Fruit fly (Drosophila melanogaster) whole organism, adult: Measurements from ENCODE around the gene CG10340.
A peak's percentile ranks its signal among the peaks of the same experiment; 100 is the strongest.

ENCODE experiments used
- CG11617 ChIP-seq: fragments of 200-800 bp; sonication (Bioruptor generic); optimal IDR thresholded peaks from 2 replicates; lab custom pipeline; 2017; ENCODE audit warnings: mild to moderate bottlenecking, missing biosample characterization, missing genetic modification reagents, missing genetic modification characterization
- CG12768 ChIP-seq: fragments of 200-800 bp; sonication (Bioruptor generic); optimal IDR thresholded peaks from 2 replicates; lab custom pipeline; 2017; ENCODE audit warnings: missing biosample characterization, missing genetic modification characterization, mild to moderate bottlenecking, moderate library complexity, missing genetic modification reagents
- CG14711 ChIP-seq: fragments of 200-800 bp; sonication (Bioruptor generic); optimal IDR thresholded peaks from 2 replicates; lab custom pipeline; 2018; ENCODE audit warnings: missing biosample characterization, mild to moderate bottlenecking, missing genetic modification characterization, moderate library complexity
- CG1620 ChIP-seq: fragments of 200-800 bp; sonication (Bioruptor generic); optimal IDR thresholded peaks from 2 replicates; lab custom pipeline; 2016; ENCODE audit warnings: missing biosample characterization, missing genetic modification characterization
- CG33017 ChIP-seq: fragments of 200-800 bp; sonication (Bioruptor generic); optimal IDR thresholded peaks from 2 replicates; lab custom pipeline; 2018; ENCODE audit warnings: missing biosample characterization, mild to moderate bottlenecking, missing genetic modification characterization, moderate library complexity
- CG5204 ChIP-seq: fragments of 200-800 bp; sonication (Bioruptor generic); optimal IDR thresholded peaks from 2 replicates; lab custom pipeline; 2016; ENCODE audit warnings: missing biosample characterization, missing genetic modification characterization
- CG7045 ChIP-seq: fragments of 200-800 bp; sonication (Bioruptor generic); optimal IDR thresholded peaks from 2 replicates; lab custom pipeline; 2017; ENCODE audit warnings: missing biosample characterization, mild to moderate bottlenecking, missing genetic modification characterization
- CG7101 ChIP-seq: fragments of 200-800 bp; sonication (Bioruptor generic); optimal IDR thresholded peaks from 2 replicates; lab custom pipeline; 2018; ENCODE audit warnings: missing biosample characterization, mild to moderate bottlenecking, missing genetic modification characterization, moderate library complexity
- Clk ChIP-seq: fragments of 200-800 bp; sonication (Bioruptor generic); optimal IDR thresholded peaks from 2 replicates; lab custom pipeline; 2017; ENCODE audit warnings: missing biosample characterization, missing genetic modification characterization
- Crg-1 ChIP-seq: fragments of 200-800 bp; sonication (Bioruptor generic); optimal IDR thresholded peaks from 2 replicates; lab custom pipeline; 2016; ENCODE audit warnings: missing biosample characterization, missing genetic modification characterization
- Hr96 ChIP-seq: fragments of 200-800 bp; sonication (Bioruptor generic); optimal IDR thresholded peaks from 2 replicates; lab custom pipeline; 2016; ENCODE audit warnings: missing biosample characterization, missing genetic modification characterization
- Mnt ChIP-seq: fragments of 200-800 bp; sonication (Bioruptor generic); optimal IDR thresholded peaks from 2 replicates; lab custom pipeline; 2016; ENCODE audit warnings: missing biosample characterization, mild to moderate bottlenecking, missing genetic modification characterization
- bab1 ChIP-seq: fragments of 200-800 bp; sonication (Bioruptor generic); optimal IDR thresholded peaks from 3 replicates; lab custom pipeline; 2019; ENCODE audit warnings: missing biosample characterization, mild to moderate bottlenecking, missing genetic modification characterization, moderate library complexity
- cic ChIP-seq: fragments of 200-800 bp; sonication (Bioruptor generic); optimal IDR thresholded peaks from 2 replicates; lab custom pipeline; 2017; ENCODE audit warnings: missing biosample characterization, mild to moderate bottlenecking, missing genetic modification characterization, moderate library complexity
- cnc ChIP-seq, 2 experiments: fragments of >200 bp; optimal IDR thresholded peaks; 2 replicates each; lab custom pipeline; 2017
- kay ChIP-seq: fragments of 200-800 bp; sonication (Bioruptor generic); peaks from one replicate; lab custom pipeline; 2016; ENCODE audit warnings: missing biosample characterization, missing genetic modification characterization, borderline replicate concordance
- ovo ChIP-seq: fragments of 200-800 bp; sonication (Bioruptor generic); optimal IDR thresholded peaks from 2 replicates; lab custom pipeline; 2016; ENCODE audit warnings: missing biosample characterization, missing genetic modification characterization
- pad ChIP-seq: fragments of 200-800 bp; sonication (Bioruptor generic); optimal IDR thresholded peaks from 3 replicates; lab custom pipeline; 2017; ENCODE audit warnings: missing biosample characterization, missing genetic modification characterization, mild to moderate bottlenecking, moderate library complexity, missing genetic modification reagents
- tj ChIP-seq: fragments of 200-800 bp; sonication (Bioruptor generic); optimal IDR thresholded peaks from 3 replicates; lab custom pipeline; 2017; ENCODE audit warnings: missing biosample characterization, mild to moderate bottlenecking, missing genetic modification characterization, moderate library complexity
- toe ChIP-seq: fragments of 200-800 bp; sonication (Bioruptor generic); optimal IDR thresholded peaks from 2 replicates; lab custom pipeline; 2016; ENCODE audit warnings: missing biosample characterization, missing genetic modification characterization

Gene CG10340

DNA sequence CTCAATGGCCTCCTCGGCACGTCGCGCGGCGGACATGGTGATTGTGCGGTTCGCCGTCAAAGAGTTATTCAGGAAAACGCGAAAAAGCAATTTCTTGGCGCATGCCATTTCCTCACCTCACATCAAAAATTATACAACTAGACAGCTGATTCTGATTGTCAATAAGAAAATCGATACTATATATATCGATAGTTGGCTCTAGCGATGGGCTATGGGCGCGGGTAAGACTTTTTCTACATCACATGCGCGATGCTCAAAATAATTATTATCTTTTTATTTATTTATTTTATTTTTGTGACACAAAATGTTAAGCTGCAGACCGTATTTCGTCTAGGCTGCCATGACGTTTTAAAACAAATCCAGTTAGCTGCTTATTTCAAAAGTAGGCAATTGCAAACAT lies at the start of gene CG10340:
TSS of gene CG10340 (minus strand) at position 151 of the 400 bp plus-strand sequence.
- TF ChIP-seq Hr96 (GFP tag; lab: Kevin White, UChicago) (peak; percentile 4), CG7101 (no peak), CG5204 (GFP tag; lab: Kevin White, UChicago) (no peak), bab1 (peak; percentile 11), kay (peak; percentile 43), toe (no peak), Mnt (peak; percentile 32)

DNA sequence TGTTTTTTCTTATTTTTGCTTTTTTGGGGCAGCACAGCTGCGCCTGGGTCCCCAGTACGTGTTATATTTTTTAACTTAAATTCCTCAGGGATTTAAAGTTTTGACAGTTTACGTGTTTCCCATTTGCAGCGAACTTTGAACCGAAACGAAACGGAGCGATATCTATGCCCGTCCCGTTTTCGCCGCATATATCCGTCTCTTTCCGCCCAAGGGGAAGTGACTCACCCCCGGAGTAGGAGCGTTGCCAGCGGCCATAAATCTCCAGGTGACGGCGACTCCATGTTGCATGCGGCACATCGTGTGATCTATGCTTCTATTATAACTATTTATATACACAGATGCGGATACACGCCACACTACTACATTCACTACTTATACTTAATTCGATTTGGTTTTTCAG lies 47.5 kb upstream of the CG10340 start:
- TF ChIP-seq CG33017 (tag; lab: Kevin White, UChicago) (no peak), Clk (GFP tag; lab: Kevin White, UChicago) (no peak)

DNA sequence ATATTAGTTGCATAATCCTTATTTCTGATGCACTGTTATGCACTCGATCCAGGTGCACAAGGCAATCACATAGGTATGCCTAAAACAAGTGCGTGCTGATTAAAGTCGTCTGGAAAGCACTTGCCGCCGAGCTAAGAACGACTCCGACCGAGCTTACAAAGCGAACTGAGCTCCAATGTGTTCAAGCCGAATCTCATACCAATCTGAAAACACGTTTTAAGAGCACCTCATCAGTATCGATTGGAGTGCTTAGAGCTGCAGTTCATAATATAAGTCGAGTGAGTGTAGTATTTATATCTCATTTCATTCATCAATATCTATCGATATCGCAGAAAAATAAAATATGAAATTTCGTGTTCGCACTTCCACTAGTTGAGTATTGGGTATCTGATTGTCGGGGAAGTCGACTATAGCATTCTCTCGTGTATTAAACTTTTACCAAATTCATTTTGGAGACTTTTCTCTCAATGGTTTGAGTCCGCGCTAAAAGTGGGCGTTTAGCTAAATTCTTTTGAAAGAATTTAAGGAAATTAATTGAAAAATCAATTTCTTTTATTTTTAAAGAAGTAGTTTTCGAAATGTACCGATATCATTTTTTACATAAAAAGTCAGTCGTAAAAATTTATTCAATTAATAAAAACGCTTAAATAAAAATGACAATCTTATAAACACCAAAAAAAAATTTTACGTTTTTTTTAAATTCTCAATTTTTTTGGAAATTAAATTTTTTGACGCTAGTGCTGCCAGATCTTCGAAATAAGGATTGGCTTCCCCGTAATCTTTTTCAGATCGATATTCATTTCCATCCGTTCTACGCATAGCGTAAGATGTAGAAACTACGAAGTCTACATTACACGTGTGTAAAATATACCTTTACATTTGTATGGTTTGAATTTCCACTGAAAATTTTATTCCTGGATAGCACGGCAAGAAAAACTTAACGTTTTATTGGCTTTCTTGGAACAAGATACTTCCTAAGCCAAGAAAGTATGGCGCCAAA lies 41.6 kb upstream of the CG10340 start, which contains the start of gene modSP:
TSS of gene modSP (minus strand) at position 169 of the 1,000 bp plus-strand sequence.
- no peak for TF ChIP-seq CG7045 (GFP tag; lab: Kevin White, UChicago)
- no peak for TF ChIP-seq CG5204 (GFP tag; lab: Kevin White, UChicago)
- TF ChIP-seq Mnt, result peak; percentile 57
- TF ChIP-seq tj (GFP tag; lab: Kevin White, UChicago), result no peak

DNA sequence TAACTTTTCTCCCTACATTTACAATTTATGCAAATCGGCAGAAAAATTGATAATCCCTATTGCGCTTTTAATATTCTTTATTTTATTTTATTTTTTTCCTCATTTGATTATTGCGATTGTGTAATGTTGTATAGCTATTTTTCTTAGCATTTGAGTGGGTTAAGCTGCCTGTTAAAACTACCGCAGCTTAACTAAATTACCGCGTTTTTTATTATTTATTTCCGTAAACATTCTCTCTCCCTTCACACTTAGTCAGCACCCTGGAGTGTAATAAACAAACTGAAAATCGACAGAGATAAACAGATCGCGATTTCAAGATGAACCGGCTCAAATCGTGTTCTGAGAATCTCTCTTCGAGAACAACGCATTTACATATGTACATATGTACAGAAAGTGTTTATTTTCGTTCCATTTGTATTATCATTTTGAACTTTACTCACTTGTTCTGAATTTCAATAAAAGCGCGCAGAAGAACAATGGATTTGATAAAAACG lies 40.9 kb upstream of the CG10340 start:
- TF ChIP-seq toe (no peak), CG7101 (no peak), tj (GFP tag; lab: Kevin White, UChicago) (peak; percentile 7), cic (peak; percentile 4), bab1 (no peak), Crg-1 (GFP tag; lab: Kevin White, UChicago) (no peak), ovo (GFP tag; lab: Kevin White, UChicago) (no peak), CG33017 (tag; lab: Kevin White, UChicago) (no peak), Hr96 (GFP tag; lab: Kevin White, UChicago) (peak; percentile 5), CG1620 (GFP tag; lab: Kevin White, UChicago) (no peak), CG11617 (GFP tag; lab: Kevin White, UChicago) (no peak), CG7045 (GFP tag; lab: Kevin White, UChicago) (no peak), CG12768 (GFP tag; lab: Kevin White, UChicago) (peak; percentile 13), Clk (GFP tag; lab: Kevin White, UChicago) (no peak), pad (GFP tag; lab: Kevin White, UChicago) (no peak), cnc (optimal IDR thresholded peaks at IDR 0.05; lab: Kevin White, UChicago) (no peak), CG14711 (tag; lab: Kevin White, UChicago) (no peak), kay (peak; percentile 92)

DNA sequence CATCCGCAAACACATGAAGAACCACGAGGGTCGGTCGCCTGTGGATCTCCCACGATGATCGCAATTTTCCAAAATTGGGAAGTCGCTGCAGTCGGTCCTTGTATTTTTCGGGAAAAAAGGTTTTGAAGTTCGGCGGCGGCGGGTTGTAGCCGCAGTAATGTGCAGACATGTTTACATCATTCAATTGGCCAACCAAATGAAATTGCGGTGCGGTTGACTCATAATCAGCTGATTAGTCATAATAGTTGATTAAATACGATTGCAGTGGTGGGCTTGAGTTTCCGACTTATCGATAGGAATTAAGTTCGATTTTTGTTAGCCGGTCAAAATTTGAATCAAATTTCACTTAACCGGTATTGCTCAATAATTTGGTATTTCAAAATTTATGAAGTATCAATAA lies 37.9 kb upstream of the CG10340 start, which contains the start of gene CG14907:
TSS of gene CG14907 (minus strand) at position 229 of the 400 bp plus-strand sequence.
- TF ChIP-seq kay, result peak; percentile 98
- TF ChIP-seq CG1620 (GFP tag; lab: Kevin White, UChicago), result no peak
- peak; percentile 26 for TF ChIP-seq Mnt
- no peak for TF ChIP-seq ovo (GFP tag; lab: Kevin White, UChicago)
- no peak for TF ChIP-seq Clk (GFP tag; lab: Kevin White, UChicago)
- TF ChIP-seq CG33017 (tag; lab: Kevin White, UChicago), result no peak
- TF ChIP-seq bab1, result peak; percentile 56
- peak; percentile 2 for TF ChIP-seq CG12768 (GFP tag; lab: Kevin White, UChicago)

DNA sequence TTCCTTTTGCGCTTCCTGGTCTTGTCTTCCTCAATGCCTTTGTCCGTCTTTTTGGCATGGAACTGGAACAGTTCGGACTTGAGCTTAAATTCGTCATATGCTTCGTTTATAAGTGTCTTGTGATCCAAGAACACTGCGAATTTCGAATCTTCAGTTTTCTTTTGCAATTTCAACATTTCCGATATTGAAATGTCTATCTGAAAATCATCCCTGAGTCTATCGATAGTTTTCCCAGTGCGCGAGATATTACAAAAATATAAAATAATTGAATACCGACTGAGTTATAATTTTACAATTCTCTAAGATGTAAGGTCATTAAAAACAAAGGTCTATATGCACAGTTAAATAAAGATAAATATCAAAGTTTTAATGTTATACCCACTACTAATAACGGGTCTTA lies 36.8 kb upstream of the CG10340 start, which contains the start of gene Mettl4:
TSS of gene Mettl4 (minus strand) at position 208 of the 400 bp plus-strand sequence.
- peak; percentile 3 for TF ChIP-seq bab1
- TF ChIP-seq CG33017 (tag; lab: Kevin White, UChicago), result no peak

DNA sequence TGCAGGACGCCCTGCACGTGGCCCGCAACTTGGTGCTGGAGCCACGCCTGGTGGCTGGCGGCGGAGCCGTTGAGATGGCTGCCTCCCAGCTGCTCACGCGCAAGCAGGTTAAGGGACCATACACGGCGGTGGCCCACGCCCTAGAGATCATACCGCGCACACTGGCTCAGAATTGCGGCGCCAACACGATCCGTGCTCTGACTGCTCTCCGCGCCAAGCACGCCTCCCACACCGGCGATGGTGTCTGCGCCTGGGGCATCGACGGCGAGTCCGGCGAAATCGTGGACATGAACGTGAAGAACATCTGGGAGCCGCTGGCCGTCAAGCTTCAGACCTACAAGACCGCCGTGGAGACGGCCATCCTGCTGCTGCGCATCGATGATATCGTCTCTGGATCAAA lies 35.1 kb upstream of the CG10340 start:
- TF ChIP-seq cnc (optimal IDR thresholded peaks at IDR 0.05; lab: Kevin White, UChicago), result no peak
- TF ChIP-seq cic, result no peak
- TF ChIP-seq Mnt, result no peak
- no peak for TF ChIP-seq CG7101
- TF ChIP-seq tj (GFP tag; lab: Kevin White, UChicago), result no peak
- no peak for TF ChIP-seq CG14711 (tag; lab: Kevin White, UChicago)
- TF ChIP-seq pad (GFP tag; lab: Kevin White, UChicago), result no peak
- TF ChIP-seq kay, result no peak
- TF ChIP-seq CG5204 (GFP tag; lab: Kevin White, UChicago), result no peak
- no peak for TF ChIP-seq bab1
- no peak for TF ChIP-seq CG1620 (GFP tag; lab: Kevin White, UChicago)
- no peak for TF ChIP-seq ovo (GFP tag; lab: Kevin White, UChicago)
- no peak for TF ChIP-seq CG11617 (GFP tag; lab: Kevin White, UChicago)
- TF ChIP-seq CG12768 (GFP tag; lab: Kevin White, UChicago), result no peak
- no peak for TF ChIP-seq Hr96 (GFP tag; lab: Kevin White, UChicago)
